Fruit fly (Drosophila melanogaster): Measurements from ENCODE around the gene CG9547.

CG9547 gene

DNA sequence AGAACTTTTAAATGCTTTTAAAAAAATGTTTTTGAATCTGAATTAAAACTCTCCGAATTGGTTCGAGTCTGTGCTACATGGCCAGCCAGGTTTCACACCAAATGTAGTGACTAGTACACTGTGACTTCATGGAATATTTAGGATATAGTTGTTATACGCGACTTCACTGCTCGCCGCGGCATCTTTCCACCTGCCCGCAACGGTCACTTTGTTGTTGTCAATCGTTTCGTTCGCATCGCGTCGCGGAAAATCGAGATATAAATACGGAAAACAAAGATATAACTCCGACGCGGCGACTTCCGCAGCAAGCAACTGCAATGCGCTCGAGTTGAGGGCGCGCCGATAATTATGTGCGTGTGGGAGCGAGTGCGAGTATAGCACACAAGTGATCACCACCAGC, 4.1 kb upstream of the CG9547 start, which contains the start of gene CG31637 (continued):
- TF ChIP-seq Trl (optimal IDR thresholded peaks at IDR 0.05) (no peak), Trl (GFP tag; optimal IDR thresholded peaks at IDR 0.05) (peak; percentile 21), wdn (GFP tag; IDR thresholded peaks at IDR 0.05) (no peak), Hr3 (GFP tag; optimal IDR thresholded peaks at IDR 0.05) (no peak), Adf1 (GFP tag; IDR thresholded peaks at IDR 0.05) (peak; percentile 43; the same call in 1 of the 2 replicates), Abd-B (GFP tag; optimal IDR thresholded peaks at IDR 0.05) (no peak), Stat92E (GFP tag; optimal IDR thresholded peaks at IDR 0.05) (no peak), seq (GFP tag; IDR thresholded peaks at IDR 0.05) (no peak), sr (GFP tag; IDR thresholded peaks at IDR 0.05) (no peak), tll (GFP tag; optimal IDR thresholded peaks at IDR 0.05) (peak in 1 of 2 experiments; percentile 45), Optix (GFP tag; IDR thresholded peaks at IDR 0.05) (no peak), run (tag; optimal IDR thresholded peaks at IDR 0.05) (no peak), tgo (GFP tag; IDR thresholded peaks at IDR 0.05) (no peak), cato (GFP tag; optimal IDR thresholded peaks at IDR 0.05; ENCODE audit: borderline replicate concordance) (no peak), CG9609 (GFP tag; optimal IDR thresholded peaks at IDR 0.05) (peak; percentile 27), Hr51 (GFP tag; optimal IDR thresholded peaks at IDR 0.05) (no peak), CG6272 (GFP tag; IDR thresholded peaks at IDR 0.05) (no peak), CG10565 (GFP tag; optimal IDR thresholded peaks at IDR 0.05) (no peak), fd96Cb (tag; optimal IDR thresholded peaks at IDR 0.05) (no peak), CG8478 (optimal IDR thresholded peaks at IDR 0.05) (no peak), Jarid2 (GFP tag; optimal IDR thresholded peaks at IDR 0.05) (peak; percentile 92), CG13123 (GFP tag; optimal IDR thresholded peaks at IDR 0.05) (no peak), schlank (tag; optimal IDR thresholded peaks at IDR 0.05) (no peak), chm (GFP tag; IDR thresholded peaks at IDR 0.05) (peak; percentile 81), nerfin-2 (GFP tag; IDR thresholded peaks at IDR 0.05; ENCODE audit: partially characterized antibody) (no peak; the same call in 1 of the 2 replicates), Dip3 (GFP tag; optimal IDR thresholded peaks at IDR 0.05) (no peak), Taf1 (GFP tag; IDR thresholded peaks at IDR 0.05) (no peak), sens-2 (GFP tag; IDR thresholded peaks at IDR 0.05) (no peak), HLHmδ (GFP tag; optimal IDR thresholded peaks at IDR 0.05) (peak; percentile 39), CG30020 (tag; optimal IDR thresholded peaks at IDR 0.05) (peak; percentile 11), nmo (GFP tag; optimal IDR thresholded peaks at IDR 0.05) (peak; percentile 63), CG15514 (GFP tag; optimal IDR thresholded peaks at IDR 0.05) (peak; percentile 71), CG11560 (tag; IDR thresholded peaks at IDR 0.05) (no peak), CG6689 (GFP tag; IDR thresholded peaks at IDR 0.05) (no peak), CG8089 (GFP tag; optimal IDR thresholded peaks at IDR 0.05) (peak; percentile 2), CG6854 (GFP tag; optimal IDR thresholded peaks at IDR 0.05) (no peak), Sox102F (GFP tag; optimal IDR thresholded peaks at IDR 0.05) (no peak), CG6813 (GFP tag; optimal IDR thresholded peaks at IDR 0.05) (no peak), CG5180 (GFP tag; optimal IDR thresholded peaks at IDR 0.05) (no peak), HmgD (GFP tag; optimal IDR thresholded peaks at IDR 0.05) (no peak), fd102C (GFP tag; optimal IDR thresholded peaks at IDR 0.05) (no peak), Elba2 (GFP tag; optimal IDR thresholded peaks at IDR 0.05) (no peak), CG3726 (GFP tag; IDR thresholded peaks at IDR 0.05) (no peak), gce (GFP tag; IDR thresholded peaks at IDR 0.05) (no peak), CG34224 (GFP tag; IDR thresholded peaks at IDR 0.05; ENCODE audit: partially characterized antibody) (peak; percentile 47), so (GFP tag; IDR thresholded peaks at IDR 0.05) (0 out of 3 replicates have a peak, but pooled peaks have one; percentile 15), tna (GFP tag; IDR thresholded peaks at IDR 0.05; ENCODE audit: partially characterized antibody) (peak; percentile 43; the same call in 1 of the 2 replicates), sna (GFP tag; IDR thresholded peaks at IDR 0.05; ENCODE audit: partially characterized antibody) (no peak), Oaz (GFP tag; IDR thresholded peaks at IDR 0.05) (no peak), Gug (GFP tag; IDR thresholded peaks at IDR 0.05) (no peak), HLH3B (GFP tag; IDR thresholded peaks at IDR 0.05) (no peak), Sin3A (optimal IDR thresholded peaks at IDR 0.05) (peak; percentile 46)

All from whole organism, embryonic.